Worm (Caenorhabditis elegans) whole organism, L3 larva: ENCODE measurements around the gene H06H21.8.

Source experiments
- R02D3.7 ChIP-seq: fragments of 150-350 bp; optimal IDR thresholded peaks from 2 replicates; lab custom pipeline; 2014; ENCODE audit warnings: missing biosample characterization, missing genetic modification characterization
- aly-2 ChIP-seq: fragments of 150-350 bp; optimal IDR thresholded peaks from 2 replicates; lab custom pipeline; 2014; ENCODE audit warnings: missing biosample characterization, missing genetic modification characterization
- ceh-28 ChIP-seq: fragments of 150-350 bp; optimal IDR thresholded peaks from 2 replicates; lab custom pipeline; 2014; ENCODE audit warnings: missing biosample characterization, missing genetic modification reagents, missing genetic modification characterization
- egl-27 ChIP-seq: sonication (generic microtip); optimal IDR thresholded peaks from 4 replicates; lab custom pipeline; 2017; ENCODE audit warnings: missing biosample characterization, missing genetic modification reagents, missing genetic modification characterization
- egl-5 ChIP-seq: fragments of 150-350 bp; optimal IDR thresholded peaks from 2 replicates; lab custom pipeline; 2017; ENCODE audit warnings: missing biosample characterization, missing genetic modification reagents, missing genetic modification characterization, inconsistent platforms
- elt-2 ChIP-seq: sonication (generic microtip); optimal IDR thresholded peaks from 2 replicates; lab custom pipeline; 2016; ENCODE audit warnings: missing genetic modification reagents, mild to moderate bottlenecking, missing genetic modification characterization, missing compliant biosample characterization
- elt-3 ChIP-seq, 3 experiments: fragments of 150-350 bp in 1 of 3; sonication (generic microtip) in 2 of 3; optimal IDR thresholded peaks; 2 replicates in 2 of 3; 4 replicates in 1 of 3; lab custom pipeline; 2014 to 2017; ENCODE audit warnings: missing biosample characterization in 3 of 3, missing genetic modification characterization in 3 of 3
- fkh-10 ChIP-seq: sonication (generic microtip); optimal IDR thresholded peaks from 2 replicates; lab custom pipeline; 2017; ENCODE audit warnings: missing biosample characterization, missing genetic modification reagents, missing genetic modification characterization
- fos-1 ChIP-seq: fragments of 150-350 bp; optimal IDR thresholded peaks from 2 replicates; lab custom pipeline; 2014; ENCODE audit warnings: missing biosample characterization, missing genetic modification characterization
- hmg-11 ChIP-seq: sonication (generic microtip); optimal IDR thresholded peaks from 2 replicates; lab custom pipeline; 2016; ENCODE audit warnings: missing genetic modification characterization, missing compliant biosample characterization
- lsy-12 ChIP-seq: sonication (generic microtip); optimal IDR thresholded peaks from 2 replicates; lab custom pipeline; 2016; ENCODE audit warnings: mild to moderate bottlenecking, missing genetic modification characterization, missing compliant biosample characterization
- mml-1 ChIP-seq: fragments of 150-350 bp; sonication (generic microtip); optimal IDR thresholded peaks from 3 replicates; lab custom pipeline; 2014; ENCODE audit warnings: missing biosample characterization, missing genetic modification characterization
- nfya-1 ChIP-seq: sonication (generic microtip); optimal IDR thresholded peaks from 2 replicates; lab custom pipeline; 2017; ENCODE audit warnings: missing genetic modification characterization, mild to moderate bottlenecking, missing compliant biosample characterization, antibody characterized with exemption, moderate library complexity; ENCODE audit not compliant: insufficient read depth
- nhr-12 ChIP-seq: fragments of 150-350 bp; optimal IDR thresholded peaks from 2 replicates; lab custom pipeline; 2014; ENCODE audit warnings: missing biosample characterization, missing genetic modification characterization
- nhr-23 ChIP-seq: fragments of 150-350 bp; optimal IDR thresholded peaks from 2 replicates; lab custom pipeline; 2014; ENCODE audit warnings: missing biosample characterization, missing genetic modification reagents, missing genetic modification characterization
- nhr-25 ChIP-seq: sonication (generic microtip); optimal IDR thresholded peaks from 2 replicates; lab custom pipeline; 2017; ENCODE audit warnings: missing biosample characterization, missing genetic modification characterization
- nhr-28 ChIP-seq: fragments of 150-350 bp; optimal IDR thresholded peaks from 2 replicates; lab custom pipeline; 2014; ENCODE audit warnings: missing biosample characterization, missing genetic modification characterization
- nhr-67 ChIP-seq: fragments of 150-350 bp; optimal IDR thresholded peaks from 2 replicates; lab custom pipeline; 2014; ENCODE audit warnings: missing biosample characterization, missing genetic modification characterization
- nhr-76 ChIP-seq: fragments of 150-350 bp; sonication (generic microtip); optimal IDR thresholded peaks from 5 replicates; lab custom pipeline; 2014; ENCODE audit warnings: missing biosample characterization, missing genetic modification characterization
- nhr-77 ChIP-seq: fragments of 150-350 bp; optimal IDR thresholded peaks from 2 replicates; lab custom pipeline; 2014; ENCODE audit warnings: missing biosample characterization, missing genetic modification characterization
- pqm-1 ChIP-seq: fragments of 150-350 bp; optimal IDR thresholded peaks from 2 replicates; lab custom pipeline; 2017; ENCODE audit warnings: missing biosample characterization, missing genetic modification characterization, inconsistent platforms
- sea-2 ChIP-seq: fragments of 150-350 bp; sonication (generic microtip); optimal IDR thresholded peaks from 4 replicates; lab custom pipeline; 2014; ENCODE audit warnings: missing biosample characterization, missing genetic modification reagents, missing genetic modification characterization
- skn-1 ChIP-seq: fragments of 150-350 bp; optimal IDR thresholded peaks from 2 replicates; lab custom pipeline; 2014; ENCODE audit warnings: missing biosample characterization, missing genetic modification characterization
- snpc-4 ChIP-seq: fragments of 150-350 bp; optimal IDR thresholded peaks from 2 replicates; lab custom pipeline; 2014; ENCODE audit warnings: missing biosample characterization, missing genetic modification characterization
- tbx-2 ChIP-seq: sonication (generic microtip); optimal IDR thresholded peaks from 2 replicates; lab custom pipeline; 2016; ENCODE audit warnings: mild to moderate bottlenecking, missing genetic modification characterization, missing compliant biosample characterization
- unc-39 ChIP-seq: sonication (generic microtip); optimal IDR thresholded peaks from 4 replicates; lab custom pipeline; 2017; ENCODE audit warnings: missing biosample characterization, missing genetic modification characterization
- unc-62 ChIP-seq: fragments of 150-350 bp; sonication (generic microtip); optimal IDR thresholded peaks from 4 replicates; lab custom pipeline; 2014; ENCODE audit warnings: missing biosample characterization, missing genetic modification reagents, missing genetic modification characterization
- zag-1 ChIP-seq: fragments of 150-350 bp; optimal IDR thresholded peaks from 2 replicates; lab custom pipeline; 2014; ENCODE audit warnings: missing biosample characterization, missing genetic modification characterization
- ztf-11 ChIP-seq: fragments of 150-350 bp; optimal IDR thresholded peaks from 2 replicates; lab custom pipeline; 2014; ENCODE audit warnings: missing biosample characterization, missing genetic modification characterization

H06H21.8 gene

DNA sequence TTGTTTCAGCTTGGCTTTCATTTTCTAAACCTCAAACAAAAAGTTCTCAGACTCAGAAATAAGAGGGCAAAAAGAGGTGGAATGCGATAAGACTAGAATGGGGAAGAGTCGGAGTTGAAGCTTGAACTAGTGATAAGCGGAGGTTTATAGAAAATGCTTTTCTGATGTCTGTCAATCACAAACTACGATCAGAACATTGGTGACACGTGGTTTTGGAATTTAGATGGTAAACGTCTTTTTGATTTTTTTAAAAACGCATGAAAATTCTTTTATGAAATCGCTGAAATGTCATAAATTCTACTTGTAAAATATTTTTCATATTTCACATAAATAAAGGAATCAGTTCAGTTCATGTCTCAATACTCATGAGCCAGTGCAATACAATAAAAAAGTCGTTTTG is at the start of gene H06H21.8:
TSS of gene H06H21.8 (minus strand) at position 78 of the 400 bp plus-strand sequence.
- TF ChIP-seq pqm-1 (peak; percentile 69), ztf-11 (tag; lab: Kevin White, UChicago) (no peak), elt-2 (tag; lab: Kevin White, UChicago) (peak; percentile 80), mml-1 (tag; lab: Kevin White, UChicago) (no peak)

DNA sequence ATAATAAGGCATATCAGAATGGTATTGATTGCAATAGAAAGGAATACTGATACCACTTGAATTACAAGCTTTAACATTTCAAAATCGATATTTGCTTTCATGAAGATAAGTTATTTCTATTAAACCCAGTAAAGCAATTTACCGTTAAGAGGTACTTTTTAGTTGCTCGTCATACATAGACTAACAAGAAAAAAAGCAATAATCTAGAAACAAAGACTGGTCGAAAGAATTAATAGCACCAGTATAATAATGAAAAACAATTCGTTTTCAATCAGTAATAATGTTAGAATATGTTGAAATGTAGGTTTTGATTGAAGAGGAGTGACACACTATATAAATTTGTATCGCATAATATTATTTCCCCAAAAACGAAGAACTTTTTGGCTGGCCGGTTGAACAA is 49.6 kb upstream of the H06H21.8 start, which contains the start of gene str-175:
TSS of gene str-175 (minus strand) at position 101 of the 400 bp plus-strand sequence.
- TF ChIP-seq unc-39 (tag; lab: Kevin White, UChicago) (no peak), unc-62 (GFP tag; lab: Kevin White, UChicago) (no peak), tbx-2 (tag; lab: Kevin White, UChicago) (no peak), pqm-1 (no peak), aly-2 (tag; lab: Kevin White, UChicago) (no peak), hmg-11 (tag; lab: Kevin White, UChicago) (no peak), nhr-25 (tag; lab: Kevin White, UChicago) (no peak), snpc-4 (tag; lab: Kevin White, UChicago) (no peak), ztf-11 (tag; lab: Kevin White, UChicago) (no peak)

DNA sequence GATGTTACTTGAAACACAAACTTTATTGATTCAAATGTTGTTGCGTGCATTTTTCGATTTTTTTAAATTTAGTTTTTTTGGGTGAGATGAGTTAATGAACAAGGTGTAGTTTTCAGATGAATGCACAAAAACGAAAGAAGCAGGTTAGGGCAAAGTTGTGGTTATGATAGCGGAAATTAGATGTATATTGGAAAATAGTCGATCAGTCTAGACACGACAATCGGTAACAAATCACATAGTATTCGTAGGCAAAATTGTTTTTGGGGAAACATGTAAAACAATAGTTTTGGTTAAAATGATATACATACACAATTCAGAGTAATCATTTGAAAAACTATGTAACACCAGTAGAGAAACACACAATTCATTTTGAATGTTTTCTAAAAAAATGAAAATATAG is 46.7 kb upstream of the H06H21.8 start, which contains the start of gene str-172:
TSS of gene str-172 (minus strand) at position 101 of the 400 bp plus-strand sequence.
- TF ChIP-seq fkh-10 (GFP tag; lab: Kevin White, UChicago) = no peak
- no peak for TF ChIP-seq egl-27 (tag; lab: Kevin White, UChicago)
- no peak for TF ChIP-seq elt-2 (tag; lab: Kevin White, UChicago)
- TF ChIP-seq aly-2 (tag; lab: Kevin White, UChicago) = no peak
- TF ChIP-seq, all 47 proteins: peak for 0

DNA sequence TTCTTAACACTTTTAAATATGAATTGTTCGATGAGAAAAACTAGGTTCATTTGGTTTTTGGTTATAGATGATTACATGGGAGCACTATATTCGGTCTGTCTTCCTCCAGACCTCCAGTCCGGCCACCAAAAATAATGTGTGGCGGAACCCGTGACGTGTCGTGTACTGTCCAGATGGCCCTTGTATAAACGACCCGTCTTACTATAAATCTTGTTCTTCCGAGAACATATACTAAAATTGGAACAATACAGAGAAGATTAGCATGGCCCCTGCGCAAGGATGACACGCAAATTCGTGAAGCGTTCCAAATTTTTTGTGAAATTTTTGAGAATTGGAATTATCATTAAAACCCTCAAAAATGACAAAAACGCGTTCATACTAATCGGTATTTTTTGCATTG is 45.7 kb upstream of the H06H21.8 start:
- TF ChIP-seq R02D3.7 (tag; lab: Kevin White, UChicago) = no peak

DNA sequence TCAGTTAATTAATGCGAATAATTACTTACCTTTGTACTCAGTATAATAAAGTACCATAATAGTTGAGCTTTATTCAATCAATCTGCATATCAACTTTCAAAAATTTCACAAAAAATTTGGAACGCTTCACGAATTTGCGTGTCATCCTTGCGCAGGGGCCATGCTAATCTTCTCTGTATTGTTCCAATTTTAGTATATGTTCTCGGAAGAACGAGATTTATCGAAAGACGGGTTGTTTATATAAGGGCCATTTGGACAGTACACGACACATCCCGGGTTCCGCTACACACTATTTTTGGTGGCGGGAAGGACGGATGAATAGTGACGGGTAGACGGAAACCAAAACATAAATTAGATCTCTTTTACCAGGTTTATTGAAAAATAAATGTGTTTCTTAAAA is 43.6 kb upstream of the H06H21.8 start:
- TF ChIP-seq egl-5 (tag; lab: Kevin White, UChicago) (no peak), ztf-11 (tag; lab: Kevin White, UChicago) (no peak), nhr-77 (no peak), aly-2 (tag; lab: Kevin White, UChicago) (no peak), sea-2 (GFP tag; lab: Kevin White, UChicago) (no peak), nhr-23 (tag; lab: Kevin White, UChicago) (no peak), ceh-28 (tag; lab: Kevin White, UChicago) (no peak), nhr-28 (tag; lab: Kevin White, UChicago) (no peak), fkh-10 (GFP tag; lab: Kevin White, UChicago) (no peak), tbx-2 (tag; lab: Kevin White, UChicago) (no peak), pqm-1 (no peak), R02D3.7 (tag; lab: Kevin White, UChicago) (no peak), nhr-12 (tag; lab: Kevin White, UChicago) (no peak), nhr-67 (tag; lab: Kevin White, UChicago) (no peak), elt-3 (tag; optimal IDR thresholded peaks at IDR 0.05; lab: Kevin White, UChicago) (no peak), lsy-12 (tag; lab: Kevin White, UChicago) (no peak), nhr-25 (tag; lab: Kevin White, UChicago) (no peak)
- TF ChIP-seq, all 47 proteins: peak for 0

DNA sequence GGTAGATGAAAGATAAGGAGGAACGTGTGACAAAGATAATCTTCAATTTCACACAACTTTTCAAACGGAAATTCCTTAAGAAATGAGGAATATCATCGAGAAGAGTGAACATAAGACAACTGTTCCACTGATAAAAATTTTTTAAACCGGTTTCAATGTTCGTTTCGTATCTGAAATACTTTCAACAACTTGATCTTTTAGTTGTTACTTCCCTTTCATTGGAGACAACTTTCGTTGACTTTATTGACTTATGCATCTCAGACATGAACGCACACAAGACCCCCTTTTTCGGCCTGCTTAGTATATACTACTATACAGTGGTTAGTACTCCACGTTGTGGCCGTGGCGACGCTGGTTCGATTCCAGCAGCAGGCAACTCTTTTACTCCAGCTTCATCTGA is 40.5 kb upstream of the H06H21.8 start, which contains the start of the genes Y17G9A.4 and str-173:
TSS of gene Y17G9A.4 (minus strand) at position 101 of the 400 bp plus-strand sequence.
TSS of gene str-173 (plus strand) at position 325 of the 400 bp plus-strand sequence.
- no peak for TF ChIP-seq egl-27 (tag; lab: Kevin White, UChicago)
- no peak for TF ChIP-seq fos-1 (tag; lab: Kevin White, UChicago)
- no peak for TF ChIP-seq skn-1 (tag; lab: Kevin White, UChicago)
- TF ChIP-seq nhr-12 (tag; lab: Kevin White, UChicago) = no peak

DNA sequence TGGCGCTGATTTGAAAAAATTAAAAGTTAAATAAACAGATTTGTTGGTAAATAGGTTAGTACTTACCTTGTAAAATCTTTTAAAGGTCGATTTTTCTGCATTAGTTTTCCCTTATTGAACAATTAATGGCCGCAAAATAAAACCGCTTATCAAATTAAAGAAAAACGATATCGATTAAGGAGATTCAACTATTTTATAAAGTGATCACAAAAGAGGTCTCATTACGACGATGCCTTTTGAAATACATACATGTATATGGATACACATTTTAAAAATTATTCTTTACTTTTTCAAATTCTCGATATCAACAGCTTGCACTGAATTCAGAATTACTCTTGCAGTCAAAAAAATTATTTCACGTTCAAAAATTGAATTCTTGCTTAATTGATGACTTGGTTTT is 37.6 kb upstream of the H06H21.8 start, which contains the start of gene Y17G9A.3:
TSS of gene Y17G9A.3 (minus strand) at position 101 of the 400 bp plus-strand sequence.
- no peak for TF ChIP-seq nfya-1
- TF ChIP-seq nhr-76 = no peak
- TF ChIP-seq unc-62 (GFP tag; lab: Kevin White, UChicago) = no peak
- TF ChIP-seq sea-2 (GFP tag; lab: Kevin White, UChicago) = no peak
- no peak for TF ChIP-seq mml-1 (tag; lab: Kevin White, UChicago)
- no peak for TF ChIP-seq zag-1 (tag; lab: Kevin White, UChicago)
- no peak for TF ChIP-seq nhr-25 (tag; lab: Kevin White, UChicago)
